Fruit fly (Drosophila melanogaster): ENCODE results near the gene Mvb12.

- TF ChIP-seq Hr4 (GFP tag; optimal IDR thresholded peaks at IDR 0.05) (no peak), CG34406 (GFP tag; optimal IDR thresholded peaks at IDR 0.05) (no peak), Sox14 (GFP tag; optimal IDR thresholded peaks at IDR 0.05) (no peak)
These were observed 36.9 kb downstream of the Mvb12 start, which contains the start of gene Dhc16F for dm6 chrX:18064183-18064582.

Measured in whole organism, prepupa.